Worm (Caenorhabditis elegans): ENCODE results near the gene Y22D7AR.3.

DNA sequence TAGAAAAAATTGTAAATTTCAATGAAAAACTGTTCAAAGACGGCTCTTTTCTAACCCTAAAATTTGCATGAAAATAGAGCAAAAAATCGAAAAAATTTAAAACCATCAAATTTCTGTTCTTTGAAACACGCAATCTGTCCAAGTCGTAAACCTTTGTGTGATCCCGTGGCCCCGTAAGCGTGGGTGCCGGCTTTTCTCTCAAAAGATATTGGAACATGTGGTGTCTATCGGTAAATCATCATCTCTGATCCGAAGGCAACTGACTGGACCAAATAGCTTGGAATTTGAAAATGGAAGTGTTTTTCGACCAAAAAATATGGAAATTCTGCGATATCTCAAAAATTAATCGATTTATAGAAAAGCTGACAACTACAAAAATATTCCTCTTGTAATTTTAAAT lies 13.0 kb upstream of the Y22D7AR.3 start:
- no peak for TF ChIP-seq nhr-12 (tag; optimal IDR thresholded peaks at IDR 0.05)
- no peak for TF ChIP-seq sup-37 (GFP tag; optimal IDR thresholded peaks at IDR 0.05)
- TF ChIP-seq hpl-2 (GFP tag; optimal IDR thresholded peaks at IDR 0.05) = no peak
- no peak for TF ChIP-seq lin-39 (tag; optimal IDR thresholded peaks at IDR 0.05)
- TF ChIP-seq unc-30 (tag; optimal IDR thresholded peaks at IDR 0.05) = no peak
- no peak for TF ChIP-seq mdl-1 (tag; optimal IDR thresholded peaks at IDR 0.05)
- TF ChIP-seq fos-1 (tag; optimal IDR thresholded peaks at IDR 0.05) = no peak
- no peak for TF ChIP-seq hlh-17 (GFP tag; optimal IDR thresholded peaks at IDR 0.05; ENCODE audit: borderline replicate concordance)
- no peak for TF ChIP-seq zag-1 (tag; optimal IDR thresholded peaks at IDR 0.05)
- no peak for TF ChIP-seq jun-1 (tag; optimal IDR thresholded peaks at IDR 0.05)
- no peak for TF ChIP-seq pag-3 (tag; optimal IDR thresholded peaks at IDR 0.05; ENCODE audit: borderline replicate concordance, insufficient read depth)
- no peak for TF ChIP-seq nhr-77 (tag; optimal IDR thresholded peaks at IDR 0.05)
- TF ChIP-seq egl-27 (tag; optimal IDR thresholded peaks at IDR 0.05) = no peak
- TF ChIP-seq lin-15B (tag; optimal IDR thresholded peaks at IDR 0.05) = no peak
